Fruit fly (Drosophila melanogaster) whole organism, embryonic: ENCODE data around the gene mon2.

ENCODE experiments used
- Antp ChIP-seq: fragments of 200-800 bp; sonication (Bioruptor generic); optimal IDR thresholded peaks from 3 replicates; lab custom pipeline; 2016; ENCODE audit warnings: missing biosample characterization, missing genetic modification characterization
- CG10979 ChIP-seq: fragments of 200-800 bp; sonication (Bioruptor generic); optimal IDR thresholded peaks from 2 replicates; lab custom pipeline; 2018; ENCODE audit warnings: missing biosample characterization, mild to moderate bottlenecking, missing genetic modification characterization, moderate library complexity
- CG11085 ChIP-seq: fragments of 200-800 bp; sonication (Bioruptor generic); IDR thresholded peaks from 2 replicates; pipeline ENCODE4 v1.3.6; 2022; ENCODE audit warnings: missing biosample characterization, missing genetic modification characterization
- CG11093 ChIP-seq: fragments of 200-800 bp; sonication (Bioruptor generic); IDR thresholded peaks from 3 replicates; pipeline ENCODE4 v1.3.6; 2022; ENCODE audit warnings: missing biosample characterization, missing genetic modification characterization
- CG11247 ChIP-seq: fragments of 200-800 bp; sonication (Bioruptor generic); IDR thresholded peaks from 2 replicates; pipeline ENCODE4 v1.3.6; 2022; ENCODE audit warnings: missing biosample characterization, missing genetic modification characterization
- CG11456 ChIP-seq: fragments of 200-800 bp; sonication (Bioruptor generic); IDR thresholded peaks from 3 replicates; pipeline ENCODE4 v1.3.6; 2022; ENCODE audit warnings: missing biosample characterization, missing genetic modification characterization
- CG12104 ChIP-seq: fragments of 200-800 bp; sonication (Bioruptor generic); optimal IDR thresholded peaks from 3 replicates; lab custom pipeline; 2016; ENCODE audit warnings: missing biosample characterization, missing genetic modification characterization
- CG1233 ChIP-seq: fragments of 200-800 bp; sonication (Bioruptor generic); optimal IDR thresholded peaks from 4 replicates; lab custom pipeline; 2018; ENCODE audit warnings: missing biosample characterization, mild to moderate bottlenecking, missing genetic modification characterization
- CG13287 ChIP-seq: fragments of 200-800 bp; sonication (Bioruptor generic); IDR thresholded peaks from 2 replicates; pipeline ENCODE4 v1.3.6; 2022; ENCODE audit warnings: missing biosample characterization, missing genetic modification characterization; ENCODE audit not compliant: partially characterized antibody
- CG14014 ChIP-seq: fragments of 200-800 bp; sonication (Bioruptor generic); IDR thresholded peaks from 2 replicates; pipeline ENCODE4 v1.3.6; 2022; ENCODE audit warnings: missing biosample characterization, missing genetic modification characterization
- CG14710 ChIP-seq: fragments of 200-800 bp; sonication (Bioruptor generic); optimal IDR thresholded peaks from 3 replicates; lab custom pipeline; 2019; ENCODE audit warnings: missing biosample characterization, mild to moderate bottlenecking, missing genetic modification characterization, moderate library complexity
- CG16779 ChIP-seq: fragments of 200-800 bp; sonication (Bioruptor generic); IDR thresholded peaks from 2 replicates; pipeline ENCODE4 v1.3.6; 2022; ENCODE audit warnings: missing biosample characterization, missing genetic modification characterization
- CG17186 ChIP-seq: fragments of 200-800 bp; sonication (Bioruptor generic); optimal IDR thresholded peaks from 3 replicates; lab custom pipeline; 2017; ENCODE audit warnings: missing biosample characterization, missing genetic modification reagents, missing genetic modification characterization
- CG17328 ChIP-seq: fragments of 200-800 bp; sonication (Bioruptor generic); IDR thresholded peaks from 2 replicates; pipeline ENCODE4 v1.3.6; 2022; ENCODE audit warnings: missing biosample characterization, missing genetic modification characterization
- CG17802 ChIP-seq: fragments of 200-800 bp; sonication (Bioruptor generic); optimal IDR thresholded peaks from 2 replicates; lab custom pipeline; 2018; ENCODE audit warnings: missing biosample characterization, mild to moderate bottlenecking, missing genetic modification characterization, moderate library complexity
- CG18764 ChIP-seq: fragments of 200-800 bp; sonication (Bioruptor generic); optimal IDR thresholded peaks from 3 replicates; lab custom pipeline; 2016; ENCODE audit warnings: missing biosample characterization, missing genetic modification characterization
- CG6654 ChIP-seq: fragments of 200-800 bp; sonication (Bioruptor generic); optimal IDR thresholded peaks from 2 replicates; lab custom pipeline; 2017; ENCODE audit warnings: missing biosample characterization, mild to moderate bottlenecking, missing genetic modification characterization
- CG6813 ChIP-seq: fragments of 200-800 bp; sonication (Bioruptor generic); optimal IDR thresholded peaks from 2 replicates; lab custom pipeline; 2017; ENCODE audit warnings: missing biosample characterization, missing genetic modification characterization, mild to moderate bottlenecking, moderate library complexity, missing genetic modification reagents
- CG7987 ChIP-seq: fragments of 200-800 bp; sonication (Bioruptor generic); optimal IDR thresholded peaks from 2 replicates; lab custom pipeline; 2018; ENCODE audit warnings: missing biosample characterization, mild to moderate bottlenecking, missing genetic modification characterization, moderate library complexity
- CHES-1-like ChIP-seq: fragments of 200-800 bp; sonication (Bioruptor generic); optimal IDR thresholded peaks from 2 replicates; lab custom pipeline; 2016; ENCODE audit warnings: missing biosample characterization, missing genetic modification characterization
- CoRest ChIP-seq: fragments of 200-800 bp; sonication (Bioruptor generic); optimal IDR thresholded peaks from 3 replicates; lab custom pipeline; 2018; ENCODE audit warnings: missing biosample characterization, mild to moderate bottlenecking, missing genetic modification characterization, moderate library complexity
- D ChIP-seq, 2 experiments: fragments of 200-800 bp in 1 of 2; fragments of >200 bp in 1 of 2; sonication (Bioruptor generic) in 1 of 2; optimal IDR thresholded peaks; 2 replicates in 1 of 2; 3 replicates in 1 of 2; lab custom pipeline; 2017; ENCODE audit warnings: mild to moderate bottlenecking in 1 of 2, missing biosample characterization in 1 of 2, missing genetic modification characterization in 1 of 2, missing genetic modification reagents in 1 of 2
- D19A ChIP-seq: fragments of 200-800 bp; optimal IDR thresholded peaks from 3 replicates; lab custom pipeline; 2019; ENCODE audit warnings: missing biosample characterization, mild to moderate bottlenecking, missing genetic modification characterization, moderate library complexity
- Gug ChIP-seq: fragments of 200-800 bp; sonication (Bioruptor generic); IDR thresholded peaks from 4 replicates; pipeline ENCODE4 v1.3.6; 2022; ENCODE audit warnings: missing biosample characterization, missing genetic modification characterization
- HHEX ChIP-seq: fragments of 200-800 bp; sonication (Bioruptor generic); optimal IDR thresholded peaks from 3 replicates; lab custom pipeline; 2017; ENCODE audit warnings: missing biosample characterization, mild to moderate bottlenecking, missing genetic modification characterization, missing genetic modification reagents
- HmgD ChIP-seq: fragments of 200-800 bp; sonication (Bioruptor generic); optimal IDR thresholded peaks from 3 replicates; lab custom pipeline; 2016; ENCODE audit warnings: missing biosample characterization, missing genetic modification characterization
- HmgZ ChIP-seq: fragments of 200-800 bp; sonication (Bioruptor generic); optimal IDR thresholded peaks from 2 replicates; lab custom pipeline; 2018; ENCODE audit warnings: missing biosample characterization, mild to moderate bottlenecking, missing genetic modification characterization
- Lim3 ChIP-seq: fragments of 200-800 bp; sonication (Bioruptor generic); IDR thresholded peaks from 2 replicates; pipeline ENCODE4 v1.3.6; 2022; ENCODE audit warnings: missing biosample characterization, missing genetic modification characterization
- NFAT ChIP-seq: fragments of 200-800 bp; sonication (Bioruptor generic); IDR thresholded peaks from 2 replicates; pipeline ENCODE4 v1.3.6; 2022; ENCODE audit warnings: missing biosample characterization, missing genetic modification characterization
- Ravus ChIP-seq: fragments of 200-800 bp; sonication (Bioruptor generic); IDR thresholded peaks from 2 replicates; pipeline ENCODE4 v1.3.6; 2022; ENCODE audit warnings: missing biosample characterization, missing genetic modification characterization
- Six4 ChIP-seq: fragments of 200-800 bp; sonication (Bioruptor generic); optimal IDR thresholded peaks from 2 replicates; lab custom pipeline; 2016; ENCODE audit warnings: missing biosample characterization, missing genetic modification characterization
- Sox100B ChIP-seq: fragments of 200-800 bp; sonication (Bioruptor generic); optimal IDR thresholded peaks from 3 replicates; lab custom pipeline; 2018; ENCODE audit warnings: missing biosample characterization, mild to moderate bottlenecking, missing genetic modification characterization
- Trl ChIP-seq, 3 experiments: fragments of >200 bp in 2 of 3; fragments of 200-800 bp in 1 of 3; sonication (Bioruptor generic) in 1 of 3; optimal IDR thresholded peaks; 2 replicates in 1 of 3; 3 replicates in 2 of 3; lab custom pipeline; 2016 to 2017; ENCODE audit warnings: missing biosample characterization in 1 of 3, missing genetic modification characterization in 1 of 3
- Usf ChIP-seq: fragments of 200-800 bp; sonication (Bioruptor generic); optimal IDR thresholded peaks from 2 replicates; lab custom pipeline; 2017; ENCODE audit warnings: missing genotype, missing biosample characterization, missing genetic modification characterization
- Xbp1 ChIP-seq: fragments of 200-800 bp; sonication (Bioruptor generic); optimal IDR thresholded peaks from 3 replicates; lab custom pipeline; 2016; ENCODE audit warnings: missing biosample characterization, mild to moderate bottlenecking, missing genetic modification characterization
- az2 ChIP-seq: fragments of 200-800 bp; sonication (Bioruptor generic); optimal IDR thresholded peaks from 3 replicates; lab custom pipeline; 2016; ENCODE audit warnings: missing biosample characterization, missing genetic modification characterization
- jing ChIP-seq: fragments of 200-800 bp; sonication (Bioruptor generic); optimal IDR thresholded peaks from 2 replicates; lab custom pipeline; 2018; ENCODE audit warnings: missing biosample characterization, mild to moderate bottlenecking, missing genetic modification characterization
- otp ChIP-seq: fragments of 200-800 bp; sonication (Bioruptor generic); IDR thresholded peaks from 3 replicates; pipeline ENCODE4, ENCODE4 v1.3.6; 2022; ENCODE audit warnings: missing biosample characterization, missing genetic modification characterization
- pros ChIP-seq: fragments of 200-800 bp; sonication (Bioruptor generic); optimal IDR thresholded peaks from 3 replicates; lab custom pipeline; 2019; ENCODE audit warnings: missing biosample characterization, mild to moderate bottlenecking, missing genetic modification characterization, moderate library complexity
- rib ChIP-seq: fragments of 200-800 bp; sonication (Bioruptor generic); IDR thresholded peaks from 2 replicates; pipeline ENCODE4 v1.3.6; 2022; ENCODE audit warnings: missing biosample characterization, missing genetic modification characterization
- ro ChIP-seq: fragments of 200-800 bp; sonication (Bioruptor generic); IDR thresholded peaks from 2 replicates; pipeline ENCODE4 v1.3.6; 2022; ENCODE audit warnings: missing biosample characterization, missing genetic modification characterization
- scrt ChIP-seq: fragments of 200-800 bp; sonication (Bioruptor generic); optimal IDR thresholded peaks from 2 replicates; lab custom pipeline; 2018; ENCODE audit warnings: missing biosample characterization, mild to moderate bottlenecking, missing genetic modification characterization, moderate library complexity
- slp2 ChIP-seq: fragments of 200-800 bp; sonication (Bioruptor generic); optimal IDR thresholded peaks from 2 replicates; lab custom pipeline; 2016; ENCODE audit warnings: missing biosample characterization, missing genetic modification characterization
- sob ChIP-seq: fragments of 200-800 bp; sonication (Bioruptor generic); IDR thresholded peaks from 2 replicates; pipeline ENCODE4 v1.3.6; 2022; ENCODE audit warnings: missing biosample characterization, missing genetic modification characterization
- ssp ChIP-seq: fragments of 200-800 bp; sonication (Bioruptor generic); IDR thresholded peaks from 2 replicates; pipeline ENCODE4 v1.3.6; 2022; ENCODE audit warnings: missing biosample characterization, missing genetic modification characterization
- tgo ChIP-seq: fragments of 200-800 bp; sonication (Bioruptor generic); IDR thresholded peaks from 3 replicates; pipeline ENCODE4 v1.3.6; 2022; ENCODE audit warnings: missing biosample characterization, missing genetic modification characterization
- tin ChIP-seq: fragments of 200-800 bp; sonication (Bioruptor generic); optimal IDR thresholded peaks from 3 replicates; lab custom pipeline; 2016; ENCODE audit warnings: missing biosample characterization, missing genetic modification characterization
- tna ChIP-seq: fragments of 200-800 bp; sonication (Bioruptor generic); IDR thresholded peaks from 2 replicates; pipeline ENCODE4 v1.3.6; 2022; ENCODE audit warnings: missing biosample characterization, missing genetic modification characterization; ENCODE audit not compliant: partially characterized antibody
- usp ChIP-seq: fragments of >200 bp; optimal IDR thresholded peaks from 2 replicates; lab custom pipeline; 2017; ENCODE audit warnings: missing biosample characterization, missing genetic modification characterization
- zfh2 ChIP-seq: fragments of 200-800 bp; sonication (Bioruptor generic); optimal IDR thresholded peaks from 2 replicates; lab custom pipeline; 2016; ENCODE audit warnings: missing biosample characterization, missing genetic modification characterization

mon2 gene

DNA sequence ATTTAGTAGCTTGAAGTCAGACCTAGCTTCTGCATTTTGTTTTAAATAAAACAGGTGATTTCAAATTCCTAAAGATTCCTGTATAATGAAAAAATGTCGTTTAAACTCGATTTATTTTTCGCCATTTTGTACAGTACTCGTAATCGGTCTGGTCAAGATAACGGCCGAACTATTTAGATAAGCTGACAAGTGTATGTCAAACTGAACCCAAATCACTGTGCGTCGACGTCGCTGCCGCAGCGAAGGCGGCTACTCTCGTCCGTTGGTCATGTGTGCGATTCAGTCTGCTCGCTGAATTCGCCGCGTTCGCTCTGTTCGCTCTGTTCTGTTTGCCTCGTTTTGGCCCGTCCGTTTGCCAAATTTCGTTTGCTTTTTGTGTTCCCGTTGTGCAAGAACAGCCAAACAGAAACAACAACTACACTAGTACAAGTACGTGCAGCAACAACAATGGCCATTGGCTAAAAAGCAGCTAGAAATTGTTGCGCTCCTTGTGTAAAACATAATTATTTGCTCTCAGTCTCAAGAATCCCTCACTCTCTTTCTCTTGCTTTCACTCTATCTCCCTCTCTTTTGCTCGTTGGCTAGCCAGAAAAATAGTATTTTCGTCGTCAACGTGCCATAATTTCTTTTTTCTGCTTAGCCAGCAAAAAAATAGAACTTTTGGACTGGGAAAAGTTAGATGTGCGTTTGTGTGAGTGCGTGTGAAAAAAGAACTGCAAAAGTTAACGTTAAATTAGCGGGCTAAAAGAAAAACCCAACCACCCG lies 35.6 kb downstream of the mon2 start (continued):
- TF ChIP-seq HHEX (no peak), D19A (no peak), D (optimal IDR thresholded peaks at IDR 0.05; lab: Kevin White, UChicago) (peak; percentile 94), D (GFP tag; optimal IDR thresholded peaks at IDR 0.05; lab: Kevin White, UChicago) (no peak), CG10979 (tag; lab: Kevin White, UChicago) (no peak), otp (GFP tag; lab: Robert Waterston, UW) (no peak), CG17186 (GFP tag; lab: Kevin White, UChicago) (no peak), az2 (GFP tag; lab: Kevin White, UChicago) (no peak), CG14014 (GFP tag; lab: Robert Waterston, UW) (no peak), CG11085 (GFP tag; lab: Robert Waterston, UW) (no peak), Sox100B (GFP tag; lab: Kevin White, UChicago) (no peak), CG17328 (GFP tag; lab: Robert Waterston, UW) (no peak), CG6813 (GFP tag; lab: Kevin White, UChicago) (no peak), CG14710 (tag; lab: Kevin White, UChicago) (no peak), CoRest (tag; lab: Kevin White, UChicago) (no peak), slp2 (GFP tag; lab: Kevin White, UChicago) (no peak), CG11093 (GFP tag; lab: Robert Waterston, UW) (no peak), ssp (no peak), sob (GFP tag; lab: Robert Waterston, UW) (no peak; the same call in 1 of the 2 replicates), Gug (GFP tag; lab: Robert Waterston, UW) (no peak), CG13287 (GFP tag; lab: Robert Waterston, UW) (peak; percentile 45), NFAT (GFP tag; lab: Robert Waterston, UW) (no peak), Ravus (GFP tag; lab: Robert Waterston, UW) (no peak), CG12104 (GFP tag; lab: Kevin White, UChicago) (no peak), CG6654 (no peak), zfh2 (GFP tag; lab: Kevin White, UChicago) (peak; percentile 6), rib (GFP tag; lab: Robert Waterston, UW) (peak; percentile 56; the same call in 1 of the 2 replicates), Lim3 (GFP tag; lab: Robert Waterston, UW) (no peak), tna (GFP tag; lab: Robert Waterston, UW) (no peak), CG11456 (GFP tag; lab: Robert Waterston, UW) (no peak), CG7987 (GFP tag; lab: Kevin White, UChicago) (no peak), Six4 (GFP tag; lab: Kevin White, UChicago) (no peak), tin (no peak), Trl (optimal IDR thresholded peaks at IDR 0.05; lab: Kevin White, UChicago) (peak; percentile 65 to 86), Trl (GFP tag; optimal IDR thresholded peaks at IDR 0.05; lab: Kevin White, UChicago) (no peak), CG18764 (GFP tag; lab: Kevin White, UChicago) (no peak), CG16779 (GFP tag; lab: Robert Waterston, UW) (no peak), Usf (GFP tag; lab: Kevin White, UChicago) (no peak), Antp (no peak), Xbp1 (GFP tag; lab: Kevin White, UChicago) (no peak), scrt (GFP tag; lab: Kevin White, UChicago) (no peak), HmgZ (tag; lab: Kevin White, UChicago) (no peak), pros (GFP tag; lab: Kevin White, UChicago) (no peak), CG17802 (tag; lab: Kevin White, UChicago) (no peak), CG11247 (GFP tag; lab: Robert Waterston, UW) (no peak), jing (GFP tag; lab: Kevin White, UChicago) (no peak), CG1233 (GFP tag; lab: Kevin White, UChicago) (no peak), HmgD (GFP tag; lab: Kevin White, UChicago) (no peak), CHES-1-like (GFP tag; lab: Kevin White, UChicago) (no peak), usp (GFP tag; lab: Kevin White, UChicago) (no peak), ro (GFP tag; lab: Robert Waterston, UW) (no peak), tgo (GFP tag; lab: Robert Waterston, UW) (no peak)
